Fruit fly (Drosophila melanogaster) whole organism, embryonic: ENCODE data around the gene Pi3K68D.

Experiments
- Ada2b ChIP-seq: fragments of 200-800 bp; sonication (Bioruptor generic); IDR thresholded peaks from 2 replicates; pipeline ENCODE4 v1.3.6; 2022; ENCODE audit warnings: missing biosample characterization, missing genetic modification characterization
- CG10979 ChIP-seq: fragments of 200-800 bp; sonication (Bioruptor generic); optimal IDR thresholded peaks from 2 replicates; lab custom pipeline; 2018; ENCODE audit warnings: missing biosample characterization, mild to moderate bottlenecking, missing genetic modification characterization, moderate library complexity
- CG12299 ChIP-seq: fragments of 200-800 bp; sonication (Bioruptor generic); optimal IDR thresholded peaks from 2 replicates; lab custom pipeline; 2018; ENCODE audit warnings: missing biosample characterization, mild to moderate bottlenecking, missing genetic modification characterization
- CG16813 ChIP-seq: fragments of 200-800 bp; sonication (Bioruptor generic); IDR thresholded peaks from 3 replicates; pipeline ENCODE4 v1.3.6; 2022; ENCODE audit warnings: missing biosample characterization, missing genetic modification characterization; ENCODE audit not compliant: partially characterized antibody
- CG17385 ChIP-seq: fragments of 200-800 bp; sonication (Bioruptor generic); optimal IDR thresholded peaks from 3 replicates; lab custom pipeline; 2018; ENCODE audit warnings: missing biosample characterization, mild to moderate bottlenecking, missing genetic modification characterization
- CG18476 ChIP-seq: fragments of 200-800 bp; sonication (Bioruptor generic); optimal IDR thresholded peaks from 2 replicates; lab custom pipeline; 2016; ENCODE audit warnings: missing biosample characterization, mild to moderate bottlenecking, missing genetic modification characterization
- CG18764 ChIP-seq: fragments of 200-800 bp; sonication (Bioruptor generic); optimal IDR thresholded peaks from 3 replicates; lab custom pipeline; 2016; ENCODE audit warnings: missing biosample characterization, missing genetic modification characterization
- CG2120 ChIP-seq: fragments of 200-800 bp; sonication (Bioruptor generic); optimal IDR thresholded peaks from 3 replicates; lab custom pipeline; 2016; ENCODE audit warnings: missing biosample characterization, missing genetic modification characterization
- CG31365 ChIP-seq: fragments of 200-800 bp; sonication (Bioruptor generic); optimal IDR thresholded peaks from 2 replicates; lab custom pipeline; 2018; ENCODE audit warnings: missing biosample characterization, mild to moderate bottlenecking, missing genetic modification characterization
- CG3163 ChIP-seq: fragments of 200-800 bp; sonication (Bioruptor generic); optimal IDR thresholded peaks from 3 replicates; lab custom pipeline; 2016; ENCODE audit warnings: missing biosample characterization, missing genetic modification characterization
- CG32772 ChIP-seq: fragments of 200-800 bp; sonication (Bioruptor generic); IDR thresholded peaks from 2 replicates; pipeline ENCODE4 v1.3.6; 2022; ENCODE audit warnings: missing biosample characterization, missing genetic modification characterization
- CG3281 ChIP-seq: fragments of 200-800 bp; sonication (Bioruptor generic); optimal IDR thresholded peaks from 3 replicates; lab custom pipeline; 2017; ENCODE audit warnings: missing biosample characterization, mild to moderate bottlenecking, missing genetic modification characterization
- CG3726 ChIP-seq: fragments of 200-800 bp; sonication (Bioruptor generic); IDR thresholded peaks from 3 replicates; pipeline ENCODE4, ENCODE4 v1.3.6; 2022; ENCODE audit warnings: missing biosample characterization, missing genetic modification characterization
- CG43689 ChIP-seq: fragments of 200-800 bp; sonication (Bioruptor generic); IDR thresholded peaks from 2 replicates; pipeline ENCODE4 v1.3.6; 2022; ENCODE audit warnings: missing biosample characterization, missing genetic modification characterization
- CG4424 ChIP-seq: fragments of 200-800 bp; sonication (Bioruptor generic); optimal IDR thresholded peaks from 3 replicates; lab custom pipeline; 2016; ENCODE audit warnings: missing biosample characterization, missing genetic modification characterization
- CG7556 ChIP-seq: fragments of 200-800 bp; sonication (Bioruptor generic); optimal IDR thresholded peaks from 2 replicates; lab custom pipeline; 2017; ENCODE audit warnings: missing biosample characterization, mild to moderate bottlenecking, missing genetic modification characterization
- CG7745 ChIP-seq: fragments of 200-800 bp; sonication (Bioruptor generic); optimal IDR thresholded peaks from 2 replicates; lab custom pipeline; 2018; ENCODE audit warnings: missing biosample characterization, mild to moderate bottlenecking, missing genetic modification characterization, moderate library complexity
- CG8765 ChIP-seq: fragments of 200-800 bp; sonication (Bioruptor generic); IDR thresholded peaks from 2 replicates; pipeline ENCODE4 v1.3.6; 2022; ENCODE audit warnings: missing biosample characterization, missing genetic modification characterization
- CG8924 ChIP-seq: fragments of 200-800 bp; optimal IDR thresholded peaks from 3 replicates; lab custom pipeline; 2019; ENCODE audit warnings: missing biosample characterization, mild to moderate bottlenecking, missing genetic modification characterization, moderate library complexity
- Dad ChIP-seq: fragments of 200-800 bp; sonication (Bioruptor generic); optimal IDR thresholded peaks from 3 replicates; lab custom pipeline; 2016; ENCODE audit warnings: missing biosample characterization, missing genetic modification characterization
- Deaf1 ChIP-seq: fragments of 200-800 bp; optimal IDR thresholded peaks from 3 replicates; lab custom pipeline; 2019; ENCODE audit warnings: missing biosample characterization, mild to moderate bottlenecking, missing genetic modification characterization, moderate library complexity
- Fer1 ChIP-seq: fragments of 200-800 bp; sonication (Bioruptor generic); optimal IDR thresholded peaks from 2 replicates; lab custom pipeline; 2017; ENCODE audit warnings: missing biosample characterization, mild to moderate bottlenecking, missing genetic modification characterization
- HLH3B ChIP-seq: fragments of 200-800 bp; sonication (Bioruptor generic); IDR thresholded peaks from 2 replicates; pipeline ENCODE4 v1.3.6; 2022; ENCODE audit warnings: missing biosample characterization, missing genetic modification characterization
- MBD-R2 ChIP-seq: fragments of 200-800 bp; sonication (Bioruptor generic); IDR thresholded peaks from 2 replicates; pipeline ENCODE4 v1.3.6; 2022; ENCODE audit warnings: missing biosample characterization, missing genetic modification characterization
- Meics ChIP-seq: fragments of 200-800 bp; sonication (Bioruptor generic); optimal IDR thresholded peaks from 2 replicates; lab custom pipeline; 2017; ENCODE audit warnings: missing biosample characterization, mild to moderate bottlenecking, missing genetic modification characterization
- NC2β ChIP-seq: fragments of 200-800 bp; sonication (Bioruptor generic); optimal IDR thresholded peaks from 2 replicates; lab custom pipeline; 2016; ENCODE audit warnings: missing biosample characterization, missing genetic modification characterization
- Neu2 ChIP-seq: fragments of 200-800 bp; sonication (Bioruptor generic); optimal IDR thresholded peaks from 3 replicates; lab custom pipeline; 2016; ENCODE audit warnings: missing biosample characterization, missing genetic modification characterization, borderline replicate concordance
- Scr ChIP-seq: fragments of 200-800 bp; sonication (Bioruptor generic); IDR thresholded peaks from 2 replicates; pipeline ENCODE4 v1.3.6; 2022; ENCODE audit warnings: missing biosample characterization, missing genetic modification characterization; ENCODE audit not compliant: partially characterized antibody
- TFAM ChIP-seq: fragments of 200-800 bp; sonication (Bioruptor generic); optimal IDR thresholded peaks from 2 replicates; lab custom pipeline; 2017; ENCODE audit warnings: missing biosample characterization, missing genetic modification characterization, inconsistent platforms
- Vsx1 ChIP-seq: fragments of 200-800 bp; sonication (Bioruptor generic); optimal IDR thresholded peaks from 2 replicates; lab custom pipeline; 2017; ENCODE audit warnings: missing biosample characterization, mild to moderate bottlenecking, missing genetic modification characterization, missing genetic modification reagents
- ato ChIP-seq: fragments of 200-800 bp; sonication (Bioruptor generic); IDR thresholded peaks from 2 replicates; pipeline ENCODE4 v1.3.6; 2022; ENCODE audit warnings: missing biosample characterization, missing genetic modification characterization; ENCODE audit not compliant: partially characterized antibody
- chif ChIP-seq, 2 experiments: fragments of 200-800 bp; sonication (Bioruptor generic); optimal IDR thresholded peaks; 3 replicates each; lab custom pipeline; 2016; ENCODE audit warnings: missing biosample characterization in 2 of 2, missing genetic modification characterization in 2 of 2
- da ChIP-seq: fragments of 200-800 bp; sonication (Bioruptor generic); optimal IDR thresholded peaks from 2 replicates; lab custom pipeline; 2016; ENCODE audit warnings: missing biosample characterization, missing genetic modification characterization
- dati ChIP-seq: fragments of 200-800 bp; sonication (Bioruptor generic); IDR thresholded peaks from 2 replicates; pipeline ENCODE4 v1.3.6; 2022; ENCODE audit warnings: missing biosample characterization, missing genetic modification characterization
- eve ChIP-seq, 2 experiments: fragments of >200 bp; optimal IDR thresholded peaks; 2 replicates each; lab custom pipeline; 2017; ENCODE audit warnings: missing biosample characterization in 2 of 2, missing genetic modification characterization in 2 of 2
- fd96Cb ChIP-seq: fragments of 200-800 bp; sonication (Bioruptor generic); optimal IDR thresholded peaks from 2 replicates; lab custom pipeline; 2018; ENCODE audit warnings: missing biosample characterization, mild to moderate bottlenecking, missing genetic modification characterization, moderate library complexity
- grau ChIP-seq: fragments of 200-800 bp; optimal IDR thresholded peaks from 3 replicates; lab custom pipeline; 2019; ENCODE audit warnings: missing biosample characterization, mild to moderate bottlenecking, missing genetic modification characterization, moderate library complexity
- grn ChIP-seq: fragments of 200-800 bp; sonication (Bioruptor generic); optimal IDR thresholded peaks from 3 replicates; lab custom pipeline; 2017; ENCODE audit warnings: missing biosample characterization, missing genetic modification characterization
- gsb ChIP-seq: fragments of 200-800 bp; sonication (Bioruptor generic); IDR thresholded peaks from 2 replicates; pipeline ENCODE4 v1.3.6; 2022; ENCODE audit warnings: missing biosample characterization, missing genetic modification characterization
- kah ChIP-seq: fragments of 200-800 bp; sonication (Bioruptor generic); optimal IDR thresholded peaks from 2 replicates; lab custom pipeline; 2018; ENCODE audit warnings: missing biosample characterization, mild to moderate bottlenecking, missing genetic modification characterization
- kni ChIP-seq: fragments of 200-800 bp; sonication (Bioruptor generic); optimal IDR thresholded peaks from 3 replicates; lab custom pipeline; 2017; ENCODE audit warnings: mild to moderate bottlenecking, missing biosample characterization, missing genetic modification reagents, missing genetic modification characterization
- lbe ChIP-seq: fragments of 200-800 bp; sonication (Bioruptor generic); optimal IDR thresholded peaks from 2 replicates; lab custom pipeline; 2016; ENCODE audit warnings: missing biosample characterization, mild to moderate bottlenecking, missing genetic modification characterization
- lmd ChIP-seq: fragments of 200-800 bp; sonication (Bioruptor generic); IDR thresholded peaks from 2 replicates; pipeline ENCODE4 v1.3.6; 2022; ENCODE audit warnings: missing biosample characterization, missing genetic modification characterization
- luna ChIP-seq: fragments of 200-800 bp; sonication (Bioruptor generic); optimal IDR thresholded peaks from 2 replicates; lab custom pipeline; 2016; ENCODE audit warnings: missing biosample characterization, missing genetic modification characterization
- pan ChIP-seq, 4 experiments: fragments of >200 bp in 3 of 4; fragments of 200-800 bp in 1 of 4; sonication (Bioruptor generic) in 1 of 4; optimal IDR thresholded peaks in 3 of 4; IDR thresholded peaks in 1 of 4; 2 replicates each; pipeline versions ENCODE4 v1.3.6 to Lab custom; 2017 to 2022; ENCODE audit warnings: missing biosample characterization in 2 of 4, missing genetic modification characterization in 2 of 4, mixed read lengths in 1 of 4
- pfk ChIP-seq: fragments of 200-800 bp; sonication (Bioruptor generic); optimal IDR thresholded peaks from 2 replicates; lab custom pipeline; 2018; ENCODE audit warnings: missing biosample characterization, mild to moderate bottlenecking, missing genetic modification characterization, moderate library complexity
- pita ChIP-seq: fragments of 200-800 bp; sonication (Bioruptor generic); optimal IDR thresholded peaks from 2 replicates; lab custom pipeline; 2017; ENCODE audit warnings: missing biosample characterization, mild to moderate bottlenecking, missing genetic modification characterization
- sc ChIP-seq, 3 experiments: fragments of >200 bp in 2 of 3; fragments of 200-800 bp in 1 of 3; sonication (Bioruptor generic) in 1 of 3; optimal IDR thresholded peaks; 2 replicates in 2 of 3; 3 replicates in 1 of 3; lab custom pipeline; 2017; ENCODE audit warnings: mild to moderate bottlenecking in 1 of 3, missing biosample characterization in 1 of 3, missing genetic modification characterization in 1 of 3, missing genetic modification reagents in 1 of 3
- tgo ChIP-seq: fragments of 200-800 bp; sonication (Bioruptor generic); IDR thresholded peaks from 3 replicates; pipeline ENCODE4 v1.3.6; 2022; ENCODE audit warnings: missing biosample characterization, missing genetic modification characterization
- tna ChIP-seq: fragments of 200-800 bp; sonication (Bioruptor generic); IDR thresholded peaks from 2 replicates; pipeline ENCODE4 v1.3.6; 2022; ENCODE audit warnings: missing biosample characterization, missing genetic modification characterization; ENCODE audit not compliant: partially characterized antibody
- vfl ChIP-seq: fragments of 200-800 bp; sonication (Bioruptor generic); optimal IDR thresholded peaks from 2 replicates; lab custom pipeline; 2016; ENCODE audit warnings: missing biosample characterization, missing genetic modification characterization

Gene Pi3K68D

dm6 chr3L:11772608-11773017, 17.2 kb downstream of the Pi3K68D start (continued):
- TF ChIP-seq vfl (GFP tag; lab: Kevin White, UChicago) (no peak), CG3726 (GFP tag; lab: Robert Waterston, UW) (no peak), tgo (no peak), kah (GFP tag; lab: Kevin White, UChicago) (peak; percentile 9), CG18764 (GFP tag; lab: Kevin White, UChicago) (no peak), chif (GFP tag; optimal IDR thresholded peaks at IDR 0.05; lab: Kevin White, UChicago) (no peak), CG43689 (GFP tag; lab: Robert Waterston, UW) (no peak), CG7745 (tag; lab: Kevin White, UChicago) (no peak), CG18476 (GFP tag; lab: Kevin White, UChicago) (no peak), pfk (no peak), tna (GFP tag; lab: Robert Waterston, UW) (no peak), CG17385 (GFP tag; lab: Kevin White, UChicago) (no peak), Ada2b (GFP tag; lab: Robert Waterston, UW) (no peak), CG2120 (GFP tag; lab: Kevin White, UChicago) (no peak), dati (GFP tag; lab: Robert Waterston, UW) (no peak), eve (GFP tag; optimal IDR thresholded peaks at IDR 0.05; lab: Kevin White, UChicago) (no peak), Dad (GFP tag; lab: Kevin White, UChicago) (no peak), CG3163 (GFP tag; lab: Kevin White, UChicago) (no peak), CG4424 (GFP tag; lab: Kevin White, UChicago) (no peak), grn (peak; percentile 100), da (GFP tag; lab: Kevin White, UChicago) (no peak), Fer1 (peak; percentile 44), HLH3B (GFP tag; lab: Robert Waterston, UW) (no peak), CG10979 (no peak), pita (GFP tag; lab: Kevin White, UChicago) (no peak), MBD-R2 (no peak), lbe (GFP tag; lab: Kevin White, UChicago) (no peak), gsb (GFP tag; lab: Robert Waterston, UW) (no peak), TFAM (no peak), NC2β (GFP tag; lab: Kevin White, UChicago) (no peak), kni (GFP tag; lab: Kevin White, UChicago) (no peak), ato (GFP tag; lab: Robert Waterston, UW) (no peak), pan (optimal IDR thresholded peaks at IDR 0.05; lab: Kevin White, UChicago) (no peak), pan (GFP tag; optimal IDR thresholded peaks at IDR 0.05 in 1 of 2, IDR thresholded peaks at IDR 0.05 in 1 of 2) (no peak), Deaf1 (tag; lab: Kevin White, UChicago) (no peak), CG16813 (GFP tag; lab: Robert Waterston, UW) (no peak), CG3281 (no peak), luna (GFP tag; lab: Kevin White, UChicago) (no peak), lmd (GFP tag; lab: Robert Waterston, UW) (no peak), CG8924 (no peak), CG12299 (tag; lab: Kevin White, UChicago) (no peak), CG32772 (GFP tag; lab: Robert Waterston, UW) (no peak), Scr (GFP tag; lab: Robert Waterston, UW) (no peak), Neu2 (GFP tag; lab: Kevin White, UChicago) (no peak), CG31365 (no peak), Meics (GFP tag; lab: Kevin White, UChicago) (no peak), Vsx1 (GFP tag; lab: Kevin White, UChicago) (no peak), CG7556 (no peak), fd96Cb (tag; lab: Kevin White, UChicago) (no peak), sc (optimal IDR thresholded peaks at IDR 0.05; lab: Kevin White, UChicago) (no peak), sc (GFP tag; optimal IDR thresholded peaks at IDR 0.05; lab: Kevin White, UChicago) (no peak), CG8765 (GFP tag; lab: Robert Waterston, UW) (no peak), grau (tag; lab: Kevin White, UChicago) (no peak)
